Fruit fly (Drosophila melanogaster): Measurements from ENCODE around the gene ATP7.

The ATP7 gene

DNA sequence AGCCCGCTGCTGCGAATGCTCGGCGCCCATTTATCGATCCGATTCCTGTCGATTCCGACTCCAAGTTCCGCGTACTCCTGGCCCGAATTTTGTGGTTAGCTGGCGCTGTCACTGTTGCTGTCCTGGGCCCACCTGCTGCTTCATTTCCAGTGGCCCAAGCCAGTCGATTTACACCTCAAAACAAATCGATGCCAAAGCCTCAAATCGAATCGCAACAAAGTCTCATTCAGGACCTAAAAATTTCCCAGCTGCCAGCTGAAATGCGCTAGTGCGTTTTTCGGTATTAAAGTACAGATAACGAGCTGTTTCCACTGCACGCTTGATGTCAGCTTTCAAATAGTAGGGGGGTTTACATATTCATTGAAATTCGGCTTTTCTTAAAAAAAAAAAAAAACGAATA lies 17.7 kb downstream of the ATP7 start, which contains the start of gene BORCS5:
BORCS5 (minus strand) TSS at position 263 of the 400 bp plus-strand sequence.
- TF ChIP-seq net (GFP tag; optimal IDR thresholded peaks at IDR 0.05), result no peak
- no peak for TF ChIP-seq eg (GFP tag; IDR thresholded peaks at IDR 0.05)
- no peak for TF ChIP-seq Eip78C (GFP tag)
- TF ChIP-seq dsx (GFP tag; optimal IDR thresholded peaks at IDR 0.05; ENCODE audit: poor library complexity, severe bottlenecking), result peak; percentile 97
- TF ChIP-seq CG15336 (GFP tag; IDR thresholded peaks at IDR 0.05), result 0 out of 2 replicates have a peak, but pooled peaks have one; percentile 7

DNA sequence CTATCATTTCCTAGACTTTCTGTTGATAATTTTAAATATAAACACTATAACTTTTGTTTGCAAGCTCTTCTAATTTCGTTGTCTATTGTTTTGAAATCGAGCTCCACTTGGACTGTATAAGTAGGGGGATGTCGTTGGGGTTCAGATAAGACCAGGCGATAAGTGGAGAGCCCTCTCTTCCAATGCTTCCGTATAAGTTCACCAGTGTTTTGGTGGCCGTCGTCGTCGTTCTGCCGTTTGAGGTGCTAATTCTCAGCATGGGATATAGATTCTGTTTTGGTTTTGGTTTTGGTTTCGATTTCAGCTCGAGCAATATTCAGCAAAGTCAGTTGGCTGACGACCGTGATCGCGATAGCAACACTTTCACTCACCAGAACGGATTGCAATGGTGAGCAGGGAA lies 18.3 kb downstream of the ATP7 start, which contains the start of gene CG15739:
CG15739 (plus strand) TSS at position 204 of the 400 bp plus-strand sequence.
- TF ChIP-seq topi (GFP tag; optimal IDR thresholded peaks at IDR 0.05) (no peak), CG8119 (GFP tag; IDR thresholded peaks at IDR 0.05) (no peak), CG6792 (GFP tag; optimal IDR thresholded peaks at IDR 0.05) (no peak), fkh (GFP tag; optimal IDR thresholded peaks at IDR 0.05) (no peak), eg (GFP tag; IDR thresholded peaks at IDR 0.05) (no peak), CG7368 (GFP tag; optimal IDR thresholded peaks at IDR 0.05) (no peak), svp (GFP tag) (no peak), CG6276 (GFP tag; optimal IDR thresholded peaks at IDR 0.05) (no peak), CG10631 (GFP tag; optimal IDR thresholded peaks at IDR 0.05) (no peak), CG16779 (tag; optimal IDR thresholded peaks at IDR 0.05) (no peak), CG31627 (GFP tag; optimal IDR thresholded peaks at IDR 0.05) (no peak), lz (GFP tag; optimal IDR thresholded peaks at IDR 0.05) (no peak), CG6854 (GFP tag; optimal IDR thresholded peaks at IDR 0.05) (no peak), dac (GFP tag; optimal IDR thresholded peaks at IDR 0.05) (no peak), cyc (GFP tag; optimal IDR thresholded peaks at IDR 0.05) (no peak), CG3919 (GFP tag; optimal IDR thresholded peaks at IDR 0.05) (no peak), CG11762 (GFP tag; optimal IDR thresholded peaks at IDR 0.05; ENCODE audit: insufficient read depth) (no peak), CG8319 (GFP tag; optimal IDR thresholded peaks at IDR 0.05) (no peak)

DNA sequence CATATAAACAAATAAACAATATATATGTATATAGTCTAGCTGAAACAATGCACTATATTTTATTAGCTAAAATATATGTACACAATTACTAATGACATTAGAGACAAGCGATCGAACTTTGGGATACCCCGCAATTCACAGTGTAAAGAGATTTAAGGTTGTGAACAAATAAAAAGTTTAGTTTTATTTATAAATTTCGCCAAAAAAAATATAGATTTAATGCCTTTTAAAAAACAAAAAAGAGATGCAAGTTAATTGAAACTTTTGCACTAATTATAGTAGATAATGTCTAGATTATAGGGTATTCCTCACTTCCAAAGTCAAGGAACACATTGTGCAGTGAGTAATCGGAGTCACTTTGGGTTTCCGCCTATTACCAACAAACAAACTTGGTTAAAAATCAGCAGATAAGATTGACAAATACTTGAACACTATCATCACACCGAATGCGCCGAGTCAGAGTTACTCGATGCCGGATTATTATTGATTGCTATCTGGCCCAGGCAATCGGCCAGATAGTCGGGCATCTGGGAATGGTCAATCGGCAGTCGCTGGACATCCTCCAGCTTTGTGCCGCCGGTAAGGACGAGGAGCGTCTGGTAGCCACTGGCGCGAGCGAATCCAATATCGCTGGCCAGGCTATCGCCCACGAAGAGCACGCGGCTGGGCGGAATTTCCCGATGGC lies 20.5 kb downstream of the ATP7 start:
- TF ChIP-seq Eip78C (GFP tag), result peak; percentile 34
- TF ChIP-seq topi (GFP tag; optimal IDR thresholded peaks at IDR 0.05), result no peak
- TF ChIP-seq lz (GFP tag; optimal IDR thresholded peaks at IDR 0.05), result no peak

DNA sequence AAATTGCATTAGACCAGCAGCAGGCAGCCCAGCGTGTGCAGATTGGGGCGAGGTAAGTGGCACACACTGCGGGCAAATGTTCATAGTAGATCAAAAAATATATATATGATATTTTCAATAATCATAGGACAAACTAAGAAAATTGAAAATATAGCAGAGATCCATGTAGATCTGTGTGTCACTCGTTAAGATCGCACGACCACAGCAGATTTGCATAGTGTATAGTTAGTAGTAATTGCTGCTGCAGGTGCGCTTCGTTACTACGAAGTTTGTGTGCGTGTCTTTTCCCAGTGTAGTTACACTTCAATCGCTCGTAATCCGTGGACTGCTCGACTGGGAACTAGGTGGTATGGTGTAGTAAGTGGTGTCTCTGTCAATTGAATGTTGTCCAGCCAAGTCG lies 22.3 kb downstream of the ATP7 start, which contains the start of gene CG10352:
CG10352 (minus strand) TSS at position 4 of the 400 bp plus-strand sequence.
- TF ChIP-seq ss (GFP tag; optimal IDR thresholded peaks at IDR 0.05), result no peak
- peak; percentile 16; the same call in 1 of the 2 replicates for TF ChIP-seq Gug (GFP tag; IDR thresholded peaks at IDR 0.05)
- peak; percentile 57 for TF ChIP-seq CG15336 (GFP tag; IDR thresholded peaks at IDR 0.05)
- TF ChIP-seq CG8119 (GFP tag; IDR thresholded peaks at IDR 0.05), result peak; percentile 45
- TF ChIP-seq Hr4 (GFP tag; optimal IDR thresholded peaks at IDR 0.05), result peak; percentile 12
- TF ChIP-seq CG6163 (GFP tag; IDR thresholded peaks at IDR 0.05), result 0 out of 3 replicates have a peak, but pooled peaks have one; percentile 42
- no peak for TF ChIP-seq dac (GFP tag; optimal IDR thresholded peaks at IDR 0.05)
- TF ChIP-seq Sox14 (GFP tag; optimal IDR thresholded peaks at IDR 0.05), result no peak
- peak; percentile 18 for TF ChIP-seq Eip78C (GFP tag)
- TF ChIP-seq OdsH (GFP tag; optimal IDR thresholded peaks at IDR 0.05), result no peak
- TF ChIP-seq fd59A (GFP tag; optimal IDR thresholded peaks at IDR 0.05), result no peak
- TF ChIP-seq CG10669 (GFP tag; optimal IDR thresholded peaks at IDR 0.05), result no peak
- no peak for TF ChIP-seq vri (GFP tag; optimal IDR thresholded peaks at IDR 0.05)
- no peak for TF ChIP-seq Blimp-1 (GFP tag; optimal IDR thresholded peaks at IDR 0.05)
- no peak for TF ChIP-seq net (GFP tag; optimal IDR thresholded peaks at IDR 0.05)

DNA sequence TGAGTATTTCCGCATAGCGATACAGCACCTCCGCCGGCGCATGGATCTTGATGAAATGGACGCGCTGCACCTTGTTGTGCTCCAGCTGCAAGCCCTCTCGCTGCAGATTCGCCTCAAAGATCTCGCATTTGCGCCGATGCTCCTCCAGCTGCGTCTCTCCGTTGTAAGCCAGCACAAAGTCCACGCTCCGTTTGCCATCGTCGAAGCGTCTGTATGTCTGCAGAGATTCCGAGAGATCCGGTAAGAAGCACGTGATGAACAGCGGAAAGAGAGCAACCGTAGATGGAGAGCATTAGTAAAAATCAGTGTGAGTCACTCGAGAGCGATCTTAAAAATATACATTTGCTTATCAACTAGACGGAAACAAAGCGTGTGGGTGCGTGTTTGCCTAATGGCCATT lies 26.9 kb downstream of the ATP7 start:
- no peak for TF ChIP-seq CG3919 (GFP tag; optimal IDR thresholded peaks at IDR 0.05)
- peak; percentile 44 to 58 for TF ChIP-seq ss (GFP tag; optimal IDR thresholded peaks at IDR 0.05)
- TF ChIP-seq CG6276 (GFP tag; optimal IDR thresholded peaks at IDR 0.05), result peak; percentile 5
- peak; percentile 44 for TF ChIP-seq CG6808 (GFP tag; optimal IDR thresholded peaks at IDR 0.05)
- TF ChIP-seq CG11902 (GFP tag; optimal IDR thresholded peaks at IDR 0.05), result no peak
- TF ChIP-seq cyc (GFP tag; optimal IDR thresholded peaks at IDR 0.05), result no peak

Measured in whole organism, prepupa.